Fruit fly (Drosophila melanogaster) whole organism, embryonic: ENCODE data around the gene mRpL17.

Experiments
- CG10321 ChIP-seq: fragments of 200-800 bp; sonication (Bioruptor generic); IDR thresholded peaks from 2 replicates; pipeline ENCODE4 v1.3.6; 2022; ENCODE audit warnings: missing biosample characterization, missing genetic modification characterization
- CG11093 ChIP-seq: fragments of 200-800 bp; sonication (Bioruptor generic); IDR thresholded peaks from 3 replicates; pipeline ENCODE4 v1.3.6; 2022; ENCODE audit warnings: missing biosample characterization, missing genetic modification characterization
- CG11456 ChIP-seq: fragments of 200-800 bp; sonication (Bioruptor generic); IDR thresholded peaks from 3 replicates; pipeline ENCODE4 v1.3.6; 2022; ENCODE audit warnings: missing biosample characterization, missing genetic modification characterization
- CG17328 ChIP-seq: fragments of 200-800 bp; sonication (Bioruptor generic); IDR thresholded peaks from 2 replicates; pipeline ENCODE4 v1.3.6; 2022; ENCODE audit warnings: missing biosample characterization, missing genetic modification characterization
- CG18476 ChIP-seq: fragments of 200-800 bp; sonication (Bioruptor generic); optimal IDR thresholded peaks from 2 replicates; lab custom pipeline; 2016; ENCODE audit warnings: missing biosample characterization, mild to moderate bottlenecking, missing genetic modification characterization
- CG18764 ChIP-seq: fragments of 200-800 bp; sonication (Bioruptor generic); optimal IDR thresholded peaks from 3 replicates; lab custom pipeline; 2016; ENCODE audit warnings: missing biosample characterization, missing genetic modification characterization
- CG6854 ChIP-seq: fragments of 200-800 bp; sonication (Bioruptor generic); optimal IDR thresholded peaks from 3 replicates; lab custom pipeline; 2017; ENCODE audit warnings: missing biosample characterization, mild to moderate bottlenecking, missing genetic modification characterization
- CG7372 ChIP-seq: fragments of 200-800 bp; sonication (Bioruptor generic); IDR thresholded peaks from 2 replicates; pipeline ENCODE4 v1.3.6; 2022; ENCODE audit warnings: missing biosample characterization, missing genetic modification characterization
- CG7987 ChIP-seq: fragments of 200-800 bp; sonication (Bioruptor generic); optimal IDR thresholded peaks from 2 replicates; lab custom pipeline; 2018; ENCODE audit warnings: missing biosample characterization, mild to moderate bottlenecking, missing genetic modification characterization, moderate library complexity
- CHES-1-like ChIP-seq: fragments of 200-800 bp; sonication (Bioruptor generic); optimal IDR thresholded peaks from 2 replicates; lab custom pipeline; 2016; ENCODE audit warnings: missing biosample characterization, missing genetic modification characterization
- D ChIP-seq, 2 experiments: fragments of 200-800 bp in 1 of 2; fragments of >200 bp in 1 of 2; sonication (Bioruptor generic) in 1 of 2; optimal IDR thresholded peaks; 2 replicates in 1 of 2; 3 replicates in 1 of 2; lab custom pipeline; 2017; ENCODE audit warnings: mild to moderate bottlenecking in 1 of 2, missing biosample characterization in 1 of 2, missing genetic modification characterization in 1 of 2, missing genetic modification reagents in 1 of 2
- D19A ChIP-seq: fragments of 200-800 bp; optimal IDR thresholded peaks from 3 replicates; lab custom pipeline; 2019; ENCODE audit warnings: missing biosample characterization, mild to moderate bottlenecking, missing genetic modification characterization, moderate library complexity
- Deaf1 ChIP-seq: fragments of 200-800 bp; optimal IDR thresholded peaks from 3 replicates; lab custom pipeline; 2019; ENCODE audit warnings: missing biosample characterization, mild to moderate bottlenecking, missing genetic modification characterization, moderate library complexity
- E2f1 ChIP-seq: fragments of 200-800 bp; sonication (Bioruptor generic); IDR thresholded peaks from 2 replicates; pipeline ENCODE4 v1.3.6; 2022; ENCODE audit warnings: missing biosample characterization, missing genetic modification characterization
- HLH3B ChIP-seq: fragments of 200-800 bp; sonication (Bioruptor generic); IDR thresholded peaks from 2 replicates; pipeline ENCODE4 v1.3.6; 2022; ENCODE audit warnings: missing biosample characterization, missing genetic modification characterization
- HLHmδ ChIP-seq: fragments of 200-800 bp; sonication (Bioruptor generic); optimal IDR thresholded peaks from 2 replicates; lab custom pipeline; 2018; ENCODE audit warnings: missing biosample characterization, mild to moderate bottlenecking, missing genetic modification characterization, moderate library complexity
- HmgD ChIP-seq: fragments of 200-800 bp; sonication (Bioruptor generic); optimal IDR thresholded peaks from 3 replicates; lab custom pipeline; 2016; ENCODE audit warnings: missing biosample characterization, missing genetic modification characterization
- Kr ChIP-seq: fragments of 200-800 bp; sonication (Bioruptor generic); optimal IDR thresholded peaks from 2 replicates; lab custom pipeline; 2017; ENCODE audit warnings: missing biosample characterization, mild to moderate bottlenecking, missing genetic modification characterization
- Optix ChIP-seq: fragments of 200-800 bp; sonication (Bioruptor generic); IDR thresholded peaks from 3 replicates; pipeline ENCODE4 v1.3.6; 2022; ENCODE audit warnings: missing biosample characterization, missing genetic modification characterization
- Ssrp ChIP-seq: fragments of 200-800 bp; sonication (Bioruptor generic); optimal IDR thresholded peaks from 2 replicates; lab custom pipeline; 2018; ENCODE audit warnings: missing biosample characterization, mild to moderate bottlenecking, missing genetic modification characterization, moderate library complexity
- Trl ChIP-seq, 3 experiments: fragments of >200 bp in 2 of 3; fragments of 200-800 bp in 1 of 3; sonication (Bioruptor generic) in 1 of 3; optimal IDR thresholded peaks; 2 replicates in 1 of 3; 3 replicates in 2 of 3; lab custom pipeline; 2016 to 2017; ENCODE audit warnings: missing biosample characterization in 1 of 3, missing genetic modification characterization in 1 of 3
- amos ChIP-seq: fragments of 200-800 bp; sonication (Bioruptor generic); IDR thresholded peaks from 2 replicates; pipeline ENCODE4 v1.3.6; 2022; ENCODE audit warnings: missing biosample characterization, missing genetic modification characterization; ENCODE audit not compliant: partially characterized antibody
- cad ChIP-seq: fragments of >200 bp; optimal IDR thresholded peaks from 2 replicates; lab custom pipeline; 2017; ENCODE audit warnings: missing biosample characterization, missing genetic modification characterization
- cato ChIP-seq: fragments of 200-800 bp; sonication (Bioruptor generic); optimal IDR thresholded peaks from 2 replicates; lab custom pipeline; 2016; ENCODE audit warnings: missing biosample characterization, missing genetic modification characterization, borderline replicate concordance
- cg ChIP-seq: fragments of 200-800 bp; sonication (Bioruptor generic); optimal IDR thresholded peaks from 3 replicates; lab custom pipeline; 2019; ENCODE audit warnings: missing biosample characterization, mild to moderate bottlenecking, missing genetic modification characterization, moderate library complexity
- chinmo ChIP-seq: fragments of 200-800 bp; sonication (Bioruptor generic); IDR thresholded peaks from 4 replicates; pipeline ENCODE4 v1.3.6; 2022; ENCODE audit warnings: missing biosample characterization, missing genetic modification characterization; ENCODE audit not compliant: partially characterized antibody
- chn ChIP-seq: fragments of 200-800 bp; sonication (Bioruptor generic); optimal IDR thresholded peaks from 2 replicates; lab custom pipeline; 2016; ENCODE audit warnings: missing biosample characterization, missing genetic modification characterization
- crol ChIP-seq: fragments of 200-800 bp; sonication (Bioruptor generic); IDR thresholded peaks from 2 replicates; pipeline ENCODE4 v1.3.6; 2022; ENCODE audit warnings: missing biosample characterization, missing genetic modification characterization
- cwo ChIP-seq: fragments of 200-800 bp; sonication (Bioruptor generic); optimal IDR thresholded peaks from 3 replicates; lab custom pipeline; 2017; ENCODE audit warnings: missing biosample characterization, missing genetic modification characterization, mild to moderate bottlenecking, moderate library complexity, missing genetic modification reagents
- dati ChIP-seq: fragments of 200-800 bp; sonication (Bioruptor generic); IDR thresholded peaks from 2 replicates; pipeline ENCODE4 v1.3.6; 2022; ENCODE audit warnings: missing biosample characterization, missing genetic modification characterization
- dysf ChIP-seq: fragments of 200-800 bp; sonication (Bioruptor generic); IDR thresholded peaks from 3 replicates; pipeline ENCODE4 v1.3.6; 2022; ENCODE audit warnings: missing biosample characterization, missing genetic modification characterization
- emc ChIP-seq: fragments of 200-800 bp; sonication (Bioruptor generic); optimal IDR thresholded peaks from 2 replicates; lab custom pipeline; 2016; ENCODE audit warnings: missing biosample characterization, missing genetic modification characterization
- en ChIP-seq: fragments of 200-800 bp; sonication (Bioruptor generic); optimal IDR thresholded peaks from 2 replicates; lab custom pipeline; 2016; ENCODE audit warnings: missing biosample characterization, missing genetic modification characterization
- exex ChIP-seq: fragments of 200-800 bp; sonication (Bioruptor generic); optimal IDR thresholded peaks from 4 replicates; lab custom pipeline; 2018; ENCODE audit warnings: missing biosample characterization, mild to moderate bottlenecking, missing genetic modification characterization, moderate library complexity
- fd3F ChIP-seq: fragments of 200-800 bp; sonication (Bioruptor generic); optimal IDR thresholded peaks from 2 replicates; lab custom pipeline; 2018; ENCODE audit warnings: missing biosample characterization, mild to moderate bottlenecking, missing genetic modification characterization, moderate library complexity
- fu2 ChIP-seq: fragments of 200-800 bp; sonication (Bioruptor generic); optimal IDR thresholded peaks from 2 replicates; lab custom pipeline; 2016; ENCODE audit warnings: missing biosample characterization, missing genetic modification characterization
- hb ChIP-seq: fragments of 200-800 bp; sonication (Bioruptor generic); IDR thresholded peaks from 3 replicates; pipeline ENCODE4 v1.3.6; 2022; ENCODE audit warnings: missing biosample characterization, missing genetic modification characterization; ENCODE audit not compliant: partially characterized antibody
- maf-S ChIP-seq: fragments of 200-800 bp; sonication (Bioruptor generic); optimal IDR thresholded peaks from 2 replicates; lab custom pipeline; 2016; ENCODE audit warnings: missing biosample characterization, missing genetic modification characterization
- oc ChIP-seq: fragments of 200-800 bp; sonication (Bioruptor generic); optimal IDR thresholded peaks from 2 replicates; lab custom pipeline; 2018; ENCODE audit warnings: missing biosample characterization, mild to moderate bottlenecking, missing genetic modification characterization, moderate library complexity
- ranshi ChIP-seq: fragments of 200-800 bp; sonication (Bioruptor generic); IDR thresholded peaks from 2 replicates; pipeline ENCODE4 v1.3.6; 2022; ENCODE audit warnings: missing biosample characterization, missing genetic modification characterization
- run ChIP-seq: fragments of 200-800 bp; sonication (Bioruptor generic); optimal IDR thresholded peaks from 3 replicates; lab custom pipeline; 2018; ENCODE audit warnings: missing biosample characterization, mild to moderate bottlenecking, missing genetic modification characterization
- schlank ChIP-seq: fragments of 200-800 bp; sonication (Bioruptor generic); optimal IDR thresholded peaks from 2 replicates; lab custom pipeline; 2018; ENCODE audit warnings: missing biosample characterization, mild to moderate bottlenecking, missing genetic modification characterization
- sna ChIP-seq: fragments of 200-800 bp; sonication (Bioruptor generic); IDR thresholded peaks from 2 replicates; pipeline ENCODE4 v1.3.6; 2022; ENCODE audit warnings: missing biosample characterization, missing genetic modification characterization; ENCODE audit not compliant: partially characterized antibody
- stwl ChIP-seq: fragments of 200-800 bp; sonication (Bioruptor generic); optimal IDR thresholded peaks from 3 replicates; lab custom pipeline; 2018; ENCODE audit warnings: missing biosample characterization, mild to moderate bottlenecking, missing genetic modification characterization, moderate library complexity
- toy ChIP-seq: fragments of 200-800 bp; sonication (Bioruptor generic); IDR thresholded peaks from 2 replicates; pipeline ENCODE4 v1.3.6; 2022; ENCODE audit warnings: missing biosample characterization, missing genetic modification characterization
- trh ChIP-seq: fragments of 200-800 bp; sonication (Bioruptor generic); optimal IDR thresholded peaks from 2 replicates; lab custom pipeline; 2016; ENCODE audit warnings: missing biosample characterization, missing genetic modification characterization
- vfl ChIP-seq: fragments of 200-800 bp; sonication (Bioruptor generic); optimal IDR thresholded peaks from 2 replicates; lab custom pipeline; 2016; ENCODE audit warnings: missing biosample characterization, missing genetic modification characterization

The mRpL17 gene

dm6 chr3L:223019-223902 is 41.3 kb upstream of the mRpL17 start, which contains the start of the genes pyx and CG33229 (continued):
- TF ChIP-seq sna (GFP tag; lab: Robert Waterston, UW) (peak; percentile 19; the same call in 1 of the 2 replicates), E2f1 (peak; percentile 75), hb (no peak), CG18764 (GFP tag; lab: Kevin White, UChicago) (peak; percentile 77), ranshi (GFP tag; lab: Robert Waterston, UW) (peak; percentile 80), CG10321 (GFP tag; lab: Robert Waterston, UW) (peak; percentile 5; the same call in 1 of the 2 replicates), Kr (GFP tag; lab: Kevin White, UChicago) (no peak), CG18476 (peak; percentile 100), Optix (GFP tag; lab: Robert Waterston, UW) (peak; percentile 71), trh (GFP tag; lab: Kevin White, UChicago) (peak; percentile 59), CG7372 (peak; percentile 87), D (optimal IDR thresholded peaks at IDR 0.05; lab: Kevin White, UChicago) (no peak), D (GFP tag; optimal IDR thresholded peaks at IDR 0.05; lab: Kevin White, UChicago) (peak; percentile 76), CG11093 (peak; percentile 75), HmgD (GFP tag; lab: Kevin White, UChicago) (no peak), maf-S (GFP tag; lab: Kevin White, UChicago) (peak; percentile 70), amos (GFP tag; lab: Robert Waterston, UW) (peak; percentile 17; the same call in 1 of the 2 replicates), cad (GFP tag; lab: Kevin White, UChicago) (no peak), dati (GFP tag; lab: Robert Waterston, UW) (no peak), schlank (tag; lab: Kevin White, UChicago) (peak; percentile 73), CHES-1-like (GFP tag; lab: Kevin White, UChicago) (peak; percentile 85), crol (0 out of 2 replicates have a peak, but pooled peaks have one; percentile 6), chn (GFP tag; lab: Kevin White, UChicago) (peak; percentile 84), emc (GFP tag; lab: Kevin White, UChicago) (peak; percentile 57), HLHmδ (GFP tag; lab: Kevin White, UChicago) (no peak), stwl (tag; lab: Kevin White, UChicago) (peak; percentile 2), en (GFP tag; lab: Kevin White, UChicago) (peak; percentile 36), dysf (GFP tag; lab: Robert Waterston, UW) (peak; percentile 91), chinmo (GFP tag; lab: Robert Waterston, UW) (no peak), CG6854 (GFP tag; lab: Kevin White, UChicago) (peak; percentile 19), fd3F (GFP tag; lab: Kevin White, UChicago) (peak; percentile 81), D19A (tag; lab: Kevin White, UChicago) (peak; percentile 76), CG7987 (GFP tag; lab: Kevin White, UChicago) (peak; percentile 18), oc (tag; lab: Kevin White, UChicago) (peak; percentile 72), vfl (GFP tag; lab: Kevin White, UChicago) (peak; percentile 85), CG17328 (peak; percentile 45; the same call in 1 of the 2 replicates), Ssrp (peak; percentile 82), Deaf1 (peak; percentile 40), HLH3B (GFP tag; lab: Robert Waterston, UW) (peak; percentile 77; the same call in 1 of the 2 replicates), cwo (GFP tag; lab: Kevin White, UChicago) (peak; percentile 72), cato (GFP tag; lab: Kevin White, UChicago) (peak; percentile 76), Trl (optimal IDR thresholded peaks at IDR 0.05; lab: Kevin White, UChicago) (no peak), Trl (GFP tag; optimal IDR thresholded peaks at IDR 0.05; lab: Kevin White, UChicago) (peak; percentile 70), toy (peak; percentile 55; the same call in 1 of the 2 replicates), exex (tag; lab: Kevin White, UChicago) (peak; percentile 60), cg (GFP tag; lab: Kevin White, UChicago) (no peak), run (no peak), CG11456 (GFP tag; lab: Robert Waterston, UW) (peak; percentile 92), fu2 (GFP tag; lab: Kevin White, UChicago) (peak; percentile 89)
